Fruit fly (Drosophila melanogaster) whole organism, embryonic: ENCODE data around the gene Spx.

ENCODE experiments used
- Adf1 ChIP-seq: fragments of 200-800 bp; sonication (Bioruptor generic); IDR thresholded peaks from 2 replicates; pipeline ENCODE4 v1.3.6; 2022; ENCODE audit warnings: missing biosample characterization, missing genetic modification characterization
- Asciz ChIP-seq: fragments of 200-800 bp; sonication (Bioruptor generic); optimal IDR thresholded peaks from 2 replicates; lab custom pipeline; 2017; ENCODE audit warnings: missing biosample characterization, mild to moderate bottlenecking, missing genetic modification characterization, missing genetic modification reagents
- CG10979 ChIP-seq: fragments of 200-800 bp; sonication (Bioruptor generic); optimal IDR thresholded peaks from 2 replicates; lab custom pipeline; 2018; ENCODE audit warnings: missing biosample characterization, mild to moderate bottlenecking, missing genetic modification characterization, moderate library complexity
- CG11696 ChIP-seq: fragments of 200-800 bp; sonication (Bioruptor generic); IDR thresholded peaks from 2 replicates; pipeline ENCODE4 v1.3.6; 2022; ENCODE audit warnings: missing biosample characterization, missing genetic modification characterization
- CG13775 ChIP-seq: fragments of 200-800 bp; sonication (Bioruptor generic); optimal IDR thresholded peaks from 3 replicates; lab custom pipeline; 2017; ENCODE audit warnings: missing biosample characterization, mild to moderate bottlenecking, missing genetic modification characterization
- CG14050 ChIP-seq: fragments of 200-800 bp; sonication (Bioruptor generic); IDR thresholded peaks from 3 replicates; pipeline ENCODE4 v1.3.6; 2022; ENCODE audit warnings: missing biosample characterization, missing genetic modification characterization
- CG14667 ChIP-seq: fragments of 200-800 bp; sonication (Bioruptor generic); IDR thresholded peaks from 2 replicates; pipeline ENCODE4 v1.3.6; 2022; ENCODE audit warnings: missing biosample characterization, missing genetic modification characterization
- CG14965 ChIP-seq: fragments of 200-800 bp; sonication (Bioruptor generic); optimal IDR thresholded peaks from 2 replicates; lab custom pipeline; 2016; ENCODE audit warnings: missing biosample characterization, missing genetic modification characterization, borderline replicate concordance
- CG18011 ChIP-seq: fragments of 200-800 bp; sonication (Bioruptor generic); optimal IDR thresholded peaks from 2 replicates; lab custom pipeline; 2017; ENCODE audit warnings: missing biosample characterization, missing genetic modification characterization, mild to moderate bottlenecking, moderate library complexity, missing genotype
- CG18599 ChIP-seq: fragments of 200-800 bp; sonication (Bioruptor generic); optimal IDR thresholded peaks from 3 replicates; lab custom pipeline; 2017; ENCODE audit warnings: missing biosample characterization, missing genetic modification characterization, mild to moderate bottlenecking, moderate library complexity, missing genetic modification reagents
- CG2712 ChIP-seq: fragments of 200-800 bp; optimal IDR thresholded peaks from 3 replicates; lab custom pipeline; 2019; ENCODE audit warnings: missing biosample characterization, mild to moderate bottlenecking, missing genetic modification characterization, moderate library complexity
- CG3065 ChIP-seq: fragments of 200-800 bp; sonication (Bioruptor generic); optimal IDR thresholded peaks from 2 replicates; lab custom pipeline; 2016; ENCODE audit warnings: missing biosample characterization, missing genetic modification characterization
- CG3407 ChIP-seq: fragments of 200-800 bp; sonication (Bioruptor generic); optimal IDR thresholded peaks from 2 replicates; lab custom pipeline; 2018; ENCODE audit warnings: missing biosample characterization, mild to moderate bottlenecking, missing genetic modification characterization
- CG3995 ChIP-seq: fragments of 200-800 bp; sonication (Bioruptor generic); optimal IDR thresholded peaks from 3 replicates; lab custom pipeline; 2016; ENCODE audit warnings: missing biosample characterization, missing genetic modification characterization
- CG5180 ChIP-seq: fragments of 200-800 bp; sonication (Bioruptor generic); optimal IDR thresholded peaks from 3 replicates; lab custom pipeline; 2017; ENCODE audit warnings: missing biosample characterization, missing genetic modification characterization, mild to moderate bottlenecking, moderate library complexity, missing genetic modification reagents
- CG5245 ChIP-seq: fragments of 200-800 bp; sonication (Bioruptor generic); optimal IDR thresholded peaks from 3 replicates; lab custom pipeline; 2016; ENCODE audit warnings: missing biosample characterization, missing genetic modification characterization
- CG6254 ChIP-seq: fragments of 200-800 bp; sonication (Bioruptor generic); optimal IDR thresholded peaks from 3 replicates; lab custom pipeline; 2017; ENCODE audit warnings: mild to moderate bottlenecking, missing biosample characterization, missing genetic modification reagents, missing genetic modification characterization
- CG6854 ChIP-seq: fragments of 200-800 bp; sonication (Bioruptor generic); optimal IDR thresholded peaks from 3 replicates; lab custom pipeline; 2017; ENCODE audit warnings: missing biosample characterization, mild to moderate bottlenecking, missing genetic modification characterization
- CG7963 ChIP-seq: fragments of 200-800 bp; sonication (Bioruptor generic); IDR thresholded peaks from 3 replicates; pipeline ENCODE4 v1.3.6; 2022; ENCODE audit warnings: missing biosample characterization, missing genetic modification characterization; ENCODE audit not compliant: partially characterized antibody
- CG9437 ChIP-seq: fragments of 200-800 bp; sonication (Bioruptor generic); optimal IDR thresholded peaks from 2 replicates; lab custom pipeline; 2018; ENCODE audit warnings: missing biosample characterization, mild to moderate bottlenecking, missing genetic modification characterization
- CG9876 ChIP-seq: fragments of 200-800 bp; sonication (Bioruptor generic); optimal IDR thresholded peaks from 2 replicates; lab custom pipeline; 2016; ENCODE audit warnings: missing biosample characterization, missing genetic modification characterization
- CG9932 ChIP-seq: fragments of 200-800 bp; sonication (Bioruptor generic); IDR thresholded peaks from 2 replicates; pipeline ENCODE4 v1.3.6; 2022; ENCODE audit warnings: missing biosample characterization, missing genetic modification characterization
- CkIIα-i1 ChIP-seq: fragments of 200-800 bp; sonication (Bioruptor generic); IDR thresholded peaks from 2 replicates; pipeline ENCODE4 v1.3.6; 2022; ENCODE audit warnings: missing biosample characterization, missing genetic modification characterization
- Dfd ChIP-seq, 2 experiments: fragments of >200 bp; optimal IDR thresholded peaks; 2 replicates each; lab custom pipeline; 2017; ENCODE audit warnings: missing biosample characterization in 2 of 2, missing genetic modification characterization in 2 of 2
- Eip74EF ChIP-seq, 2 experiments: fragments of 200-800 bp in 1 of 2; fragments of >200 bp in 1 of 2; sonication (Bioruptor generic) in 1 of 2; optimal IDR thresholded peaks; 2 replicates each; lab custom pipeline; 2017 to 2019; ENCODE audit warnings: missing biosample characterization in 2 of 2, missing genetic modification characterization in 2 of 2, mild to moderate bottlenecking in 1 of 2, moderate library complexity in 1 of 2
- Hr3 ChIP-seq: fragments of 200-800 bp; sonication (Bioruptor generic); optimal IDR thresholded peaks from 3 replicates; lab custom pipeline; 2016; ENCODE audit warnings: missing biosample characterization, missing genetic modification characterization
- Meics ChIP-seq: fragments of 200-800 bp; sonication (Bioruptor generic); optimal IDR thresholded peaks from 2 replicates; lab custom pipeline; 2017; ENCODE audit warnings: missing biosample characterization, mild to moderate bottlenecking, missing genetic modification characterization
- NFAT ChIP-seq: fragments of 200-800 bp; sonication (Bioruptor generic); IDR thresholded peaks from 2 replicates; pipeline ENCODE4 v1.3.6; 2022; ENCODE audit warnings: missing biosample characterization, missing genetic modification characterization
- Ravus ChIP-seq: fragments of 200-800 bp; sonication (Bioruptor generic); IDR thresholded peaks from 2 replicates; pipeline ENCODE4 v1.3.6; 2022; ENCODE audit warnings: missing biosample characterization, missing genetic modification characterization
- Rfx ChIP-seq: fragments of 200-800 bp; sonication (Bioruptor generic); IDR thresholded peaks from 2 replicates; pipeline ENCODE4 v1.3.6; 2022; ENCODE audit warnings: missing biosample characterization, missing genetic modification characterization
- Tbp ChIP-seq: fragments of >200 bp; optimal IDR thresholded peaks from 2 replicates; lab custom pipeline; 2018; ENCODE audit warnings: missing biosample characterization, missing genetic modification characterization
- Xbp1 ChIP-seq: fragments of 200-800 bp; sonication (Bioruptor generic); optimal IDR thresholded peaks from 3 replicates; lab custom pipeline; 2016; ENCODE audit warnings: missing biosample characterization, mild to moderate bottlenecking, missing genetic modification characterization
- Xrp1 ChIP-seq: fragments of 200-800 bp; sonication (Bioruptor generic); IDR thresholded peaks from 2 replicates; pipeline ENCODE4 v1.3.6; 2022; ENCODE audit warnings: missing biosample characterization, missing genetic modification characterization
- ara ChIP-seq: fragments of 200-800 bp; sonication (Bioruptor generic); IDR thresholded peaks from 2 replicates; pipeline ENCODE4 v1.3.6; 2022; ENCODE audit warnings: missing biosample characterization, missing genetic modification characterization
- bigmax ChIP-seq: fragments of 200-800 bp; sonication (Bioruptor generic); optimal IDR thresholded peaks from 2 replicates; lab custom pipeline; 2018; ENCODE audit warnings: missing biosample characterization, mild to moderate bottlenecking, missing genetic modification characterization
- btn ChIP-seq: fragments of 200-800 bp; sonication (Bioruptor generic); optimal IDR thresholded peaks from 2 replicates; lab custom pipeline; 2016; ENCODE audit warnings: missing biosample characterization, missing genetic modification characterization
- caup ChIP-seq: fragments of 200-800 bp; sonication (Bioruptor generic); optimal IDR thresholded peaks from 3 replicates; lab custom pipeline; 2017; ENCODE audit warnings: missing biosample characterization, mild to moderate bottlenecking, missing genetic modification characterization, moderate library complexity; ENCODE audit not compliant: severe bottlenecking
- croc ChIP-seq: fragments of 200-800 bp; sonication (Bioruptor generic); conservative IDR thresholded peaks from 3 replicates; pipeline ENCODE4 v1.3.6; 2022; ENCODE audit warnings: missing biosample characterization, missing genetic modification characterization
- ewg ChIP-seq: fragments of 200-800 bp; sonication (Bioruptor generic); optimal IDR thresholded peaks from 3 replicates; lab custom pipeline; 2017; ENCODE audit warnings: mild to moderate bottlenecking, missing biosample characterization, missing genetic modification reagents, missing genetic modification characterization
- fru ChIP-seq: fragments of >200 bp; optimal IDR thresholded peaks from 2 replicates; lab custom pipeline; 2017
- jing ChIP-seq: fragments of 200-800 bp; sonication (Bioruptor generic); optimal IDR thresholded peaks from 2 replicates; lab custom pipeline; 2018; ENCODE audit warnings: missing biosample characterization, mild to moderate bottlenecking, missing genetic modification characterization
- jumu ChIP-seq: fragments of 200-800 bp; sonication (Bioruptor generic); optimal IDR thresholded peaks from 3 replicates; lab custom pipeline; 2016; ENCODE audit warnings: missing biosample characterization, missing genetic modification characterization
- lilli ChIP-seq: fragments of 200-800 bp; sonication (Bioruptor generic); optimal IDR thresholded peaks from 3 replicates; lab custom pipeline; 2016; ENCODE audit warnings: missing biosample characterization, missing genetic modification characterization
- lola ChIP-seq, 3 experiments: fragments of >200 bp in 2 of 3; fragments of 200-800 bp in 1 of 3; sonication (Bioruptor generic) in 1 of 3; optimal IDR thresholded peaks; 2 replicates each; lab custom pipeline; 2017 to 2019; ENCODE audit warnings: missing biosample characterization in 3 of 3, missing genetic modification characterization in 3 of 3, mild to moderate bottlenecking in 1 of 3, moderate library complexity in 1 of 3
- lov ChIP-seq, 2 experiments: fragments of 200-800 bp in 1 of 2; fragments of >200 bp in 1 of 2; sonication (Bioruptor generic) in 1 of 2; IDR thresholded peaks in 1 of 2; optimal IDR thresholded peaks in 1 of 2; 2 replicates in 1 of 2; 3 replicates in 1 of 2; pipeline versions ENCODE4 v1.3.6 to Lab custom; 2017 to 2022; ENCODE audit warnings: missing biosample characterization in 1 of 2, missing genetic modification characterization in 1 of 2
- nau ChIP-seq: fragments of 200-800 bp; sonication (Bioruptor generic); optimal IDR thresholded peaks from 3 replicates; lab custom pipeline; 2017; ENCODE audit warnings: missing biosample characterization, mild to moderate bottlenecking, missing genetic modification characterization, missing genetic modification reagents
- pita ChIP-seq: fragments of 200-800 bp; sonication (Bioruptor generic); optimal IDR thresholded peaks from 2 replicates; lab custom pipeline; 2017; ENCODE audit warnings: missing biosample characterization, mild to moderate bottlenecking, missing genetic modification characterization
- sc ChIP-seq, 3 experiments: fragments of >200 bp in 2 of 3; fragments of 200-800 bp in 1 of 3; sonication (Bioruptor generic) in 1 of 3; optimal IDR thresholded peaks; 2 replicates in 2 of 3; 3 replicates in 1 of 3; lab custom pipeline; 2017; ENCODE audit warnings: mild to moderate bottlenecking in 1 of 3, missing biosample characterization in 1 of 3, missing genetic modification characterization in 1 of 3, missing genetic modification reagents in 1 of 3
- sd ChIP-seq: fragments of 200-800 bp; sonication (Bioruptor generic); optimal IDR thresholded peaks from 3 replicates; lab custom pipeline; 2018; ENCODE audit warnings: missing biosample characterization, mild to moderate bottlenecking, missing genetic modification characterization, moderate library complexity
- slp2 ChIP-seq: fragments of 200-800 bp; sonication (Bioruptor generic); optimal IDR thresholded peaks from 2 replicates; lab custom pipeline; 2016; ENCODE audit warnings: missing biosample characterization, missing genetic modification characterization

The Spx gene

dm6 chrX:6219845-6220345, 35.7 kb upstream of the Spx start, which contains the start of gene Efr (continued):
- TF ChIP-seq Adf1 (GFP tag; lab: Robert Waterston, UW) (peak; percentile 59), fru (lab: Kevin White, UChicago) (no peak), pita (no peak), CG14050 (no peak), CG10979 (no peak), jumu (GFP tag; lab: Kevin White, UChicago) (no peak), CG18011 (GFP tag; lab: Kevin White, UChicago) (no peak), bigmax (no peak), nau (no peak), ewg (GFP tag; lab: Kevin White, UChicago) (no peak), Dfd (GFP tag; optimal IDR thresholded peaks at IDR 0.05; lab: Kevin White, UChicago) (no peak), CG2712 (tag; lab: Kevin White, UChicago) (no peak), lola (GFP tag; optimal IDR thresholded peaks at IDR 0.05; lab: Kevin White, UChicago) (no peak), btn (GFP tag; lab: Kevin White, UChicago) (no peak), CG18599 (GFP tag; lab: Kevin White, UChicago) (no peak), CG14965 (GFP tag; lab: Kevin White, UChicago) (no peak), CG3065 (GFP tag; lab: Kevin White, UChicago) (no peak), Ravus (no peak), CG9437 (no peak), jing (GFP tag; lab: Kevin White, UChicago) (no peak), lilli (GFP tag; lab: Kevin White, UChicago) (no peak), slp2 (GFP tag; lab: Kevin White, UChicago) (no peak), CG9932 (no peak), ara (GFP tag; lab: Robert Waterston, UW) (no peak), CG7963 (GFP tag; lab: Robert Waterston, UW) (no peak), Eip74EF (GFP tag; optimal IDR thresholded peaks at IDR 0.05; lab: Kevin White, UChicago) (no peak), Xrp1 (GFP tag; lab: Robert Waterston, UW) (no peak; the same call in 1 of the 2 replicates), Xbp1 (GFP tag; lab: Kevin White, UChicago) (no peak), Meics (GFP tag; lab: Kevin White, UChicago) (no peak), CG6254 (no peak), sc (optimal IDR thresholded peaks at IDR 0.05; lab: Kevin White, UChicago) (no peak), sc (GFP tag; optimal IDR thresholded peaks at IDR 0.05; lab: Kevin White, UChicago) (no peak), sd (tag; lab: Kevin White, UChicago) (peak; percentile 80), Tbp (GFP tag; lab: Kevin White, UChicago) (no peak), Asciz (no peak), croc (no peak), CG11696 (no peak), CG14667 (GFP tag; lab: Robert Waterston, UW) (no peak), CG5245 (GFP tag; lab: Kevin White, UChicago) (no peak), NFAT (no peak), CG5180 (GFP tag; lab: Kevin White, UChicago) (no peak), Hr3 (GFP tag; lab: Kevin White, UChicago) (no peak), CG13775 (no peak), CG9876 (GFP tag; lab: Kevin White, UChicago) (no peak), lov (optimal IDR thresholded peaks at IDR 0.05; lab: Kevin White, UChicago) (no peak), lov (GFP tag; IDR thresholded peaks at IDR 0.05; lab: Robert Waterston, UW) (0 out of 3 replicates have a peak, but pooled peaks have one; percentile 30), CG3407 (no peak), CG3995 (no peak), caup (GFP tag; lab: Kevin White, UChicago) (no peak), CG6854 (GFP tag; lab: Kevin White, UChicago) (no peak), CkIIα-i1 (no peak), Rfx (GFP tag; lab: Robert Waterston, UW) (no peak)
